Worm (Caenorhabditis elegans): ENCODE data around the gene F26G1.9.

- TF ChIP-seq ama-1 (optimal IDR thresholded peaks at IDR 0.05) (no peak), ama-1 (GFP tag; optimal IDR thresholded peaks at IDR 0.05) (no peak), snpc-4 (GFP tag; optimal IDR thresholded peaks at IDR 0.05) (no peak), snpc-4 (tag; optimal IDR thresholded peaks at IDR 0.05) (no peak), B0336.3 (GFP tag; IDR thresholded peaks at IDR 0.05) (no peak), sdz-38 (tag; optimal IDR thresholded peaks at IDR 0.05) (no peak)
Measured at ce11 chrII:4772441-4772840, 1.4 kb downstream of the F26G1.9 start.

Measured in whole organism, young adult.